Worm (Caenorhabditis elegans): Measurements from ENCODE around the gene clh-4.

clh-4 gene

DNA sequence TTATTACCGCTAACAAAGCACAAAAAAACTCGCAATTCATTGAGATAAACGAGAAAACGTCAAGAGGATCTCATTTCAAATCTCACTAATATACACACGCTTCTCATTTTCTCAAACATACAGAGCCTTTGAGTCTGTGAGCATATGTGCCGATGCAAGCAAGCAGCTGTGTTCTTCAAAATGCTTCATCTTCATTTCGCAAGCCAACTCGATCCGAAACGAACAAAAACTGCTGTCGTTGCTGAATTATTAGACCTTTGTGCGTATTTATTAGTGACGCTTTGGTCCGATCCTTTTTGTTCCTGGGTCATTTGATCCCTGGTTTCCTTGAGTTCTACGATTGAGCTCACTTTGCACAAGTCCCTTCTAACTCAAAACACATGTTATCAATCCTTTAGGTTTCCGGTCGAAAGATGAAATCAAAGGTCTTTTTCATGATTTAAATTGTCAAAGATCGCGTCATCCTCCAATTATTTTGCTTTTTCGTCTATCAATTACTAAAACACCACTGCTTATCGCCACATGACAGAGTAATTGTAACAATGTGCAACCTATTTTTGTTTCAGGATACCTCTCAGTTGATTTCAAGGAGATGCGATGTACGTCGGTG, 6.6 kb upstream of the clh-4 start, which contains the start of gene R02E4.2:
R02E4.2 (plus strand) TSS at position 560 of the 610 bp plus-strand sequence.
- TF ChIP-seq unc-130 (tag; optimal IDR thresholded peaks at IDR 0.05) (no peak), dsc-1 (tag; optimal IDR thresholded peaks at IDR 0.05) (peak; percentile 97), ets-5 (GFP tag; IDR thresholded peaks at IDR 0.05) (no peak), fkh-4 (tag; optimal IDR thresholded peaks at IDR 0.05; ENCODE audit: borderline replicate concordance) (peak; percentile 83), ces-1 (GFP tag; optimal IDR thresholded peaks at IDR 0.05) (no peak), F16B12.6 (tag; optimal IDR thresholded peaks at IDR 0.05) (no peak), alr-1 (tag; optimal IDR thresholded peaks at IDR 0.05; ENCODE audit: borderline replicate concordance) (no peak), zip-4 (GFP tag; optimal IDR thresholded peaks at IDR 0.05) (no peak), nhr-84 (tag; optimal IDR thresholded peaks at IDR 0.05) (no peak)

DNA sequence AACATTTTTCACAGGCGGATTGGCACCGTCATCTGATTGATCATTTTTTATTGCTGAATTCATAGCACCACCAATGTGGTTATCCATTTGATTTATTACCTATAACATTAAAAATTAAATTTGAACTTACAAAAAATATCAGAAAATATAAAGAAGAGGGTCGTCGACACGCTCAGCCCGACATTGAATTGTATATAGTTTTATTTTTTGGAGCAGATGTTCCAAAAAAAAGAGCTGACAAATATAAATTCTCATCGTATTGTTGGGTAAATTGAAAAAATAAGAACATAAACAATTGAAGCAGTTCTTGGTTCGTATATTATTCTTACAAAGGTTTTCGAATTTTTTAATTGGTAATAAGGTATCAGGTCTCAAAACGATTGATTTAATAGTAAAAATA, 4.1 kb upstream of the clh-4 start, which contains the start of gene R02E4.1:
R02E4.1 (minus strand) TSS at position 101 of the 400 bp plus-strand sequence.
- no peak for TF ChIP-seq hlh-17 (GFP tag; optimal IDR thresholded peaks at IDR 0.05; ENCODE audit: borderline replicate concordance)
- TF ChIP-seq egl-27 (tag; optimal IDR thresholded peaks at IDR 0.05) = no peak
- TF ChIP-seq ceh-63 (GFP tag; optimal IDR thresholded peaks at IDR 0.05) = no peak
- no peak for TF ChIP-seq ztf-11 (tag; optimal IDR thresholded peaks at IDR 0.05)
- no peak for TF ChIP-seq hpl-2 (GFP tag; optimal IDR thresholded peaks at IDR 0.05)
- no peak for TF ChIP-seq tlp-1 (tag; optimal IDR thresholded peaks at IDR 0.05)
- no peak for TF ChIP-seq ceh-8 (GFP tag; optimal IDR thresholded peaks at IDR 0.05)
- TF ChIP-seq irx-1 (tag; optimal IDR thresholded peaks at IDR 0.05) = no peak
- no peak for TF ChIP-seq C16A3.4 (tag; optimal IDR thresholded peaks at IDR 0.05)
- TF ChIP-seq unc-30 (tag; optimal IDR thresholded peaks at IDR 0.05) = no peak

DNA sequence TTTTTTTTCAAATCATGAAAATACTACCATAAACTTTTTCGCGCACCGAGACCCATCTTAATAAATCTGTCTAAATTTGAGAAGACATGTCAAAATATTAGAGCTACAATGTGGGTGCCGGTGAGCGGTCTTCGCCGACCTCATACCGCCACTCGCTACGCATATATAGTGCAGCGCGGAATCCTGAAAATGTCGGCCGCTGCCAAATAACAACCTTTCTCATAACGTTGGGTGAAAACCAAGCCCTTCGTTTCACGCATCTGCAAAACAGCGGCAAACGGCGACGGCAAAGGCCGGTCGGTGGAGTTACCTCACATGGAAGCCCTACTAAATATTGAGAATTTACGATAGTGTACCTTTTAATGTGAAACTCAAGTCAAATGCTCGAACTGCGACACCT, 2.7 kb upstream of the clh-4 start:
- TF ChIP-seq nhr-85 (tag) (peak; percentile 16), snpc-4 (tag; optimal IDR thresholded peaks at IDR 0.05) (peak; percentile 88), hlh-4 (tag; optimal IDR thresholded peaks at IDR 0.05) (no peak)

- TF ChIP-seq jun-1 (tag; optimal IDR thresholded peaks at IDR 0.05) (peak; percentile 21), lin-13 (GFP tag; optimal IDR thresholded peaks at IDR 0.05) (no peak), ztf-4 (tag; optimal IDR thresholded peaks at IDR 0.05) (peak; percentile 3), ztf-11 (tag; optimal IDR thresholded peaks at IDR 0.05) (no peak), rnt-1 (tag; optimal IDR thresholded peaks at IDR 0.05) (no peak), ceh-82 (tag; optimal IDR thresholded peaks at IDR 0.05) (no peak), swsn-7 (tag; optimal IDR thresholded peaks at IDR 0.05) (no peak), blmp-1 (tag; optimal IDR thresholded peaks at IDR 0.05) (peak; percentile 25)
These were observed 1.8 kb upstream of the clh-4 start, which contains the start of gene R02E4.3 for ce11 chrX:4102075-4102598. Gene R02E4.3, minus strand, starts transcription at chrX:4102125.

DNA sequence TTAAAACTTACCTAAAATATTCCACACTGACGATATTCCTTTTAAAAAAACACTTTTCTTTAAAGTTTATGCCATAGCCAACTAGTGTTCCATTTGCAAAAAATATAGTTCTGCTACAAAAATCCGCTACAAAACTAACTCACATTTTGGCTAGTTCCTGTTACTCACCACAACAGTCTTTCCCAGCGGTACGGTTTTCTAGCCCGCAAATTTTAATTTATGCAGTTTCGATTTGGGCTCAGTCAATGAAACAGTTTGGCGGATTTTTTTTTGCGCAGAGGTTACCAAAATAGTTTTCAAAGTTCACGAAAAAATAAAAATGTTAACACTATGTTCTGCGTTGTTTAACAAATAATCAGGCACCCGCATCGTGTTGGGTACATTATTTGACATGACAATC, 840 bp upstream of the clh-4 start:
- TF ChIP-seq ztf-11 (tag; optimal IDR thresholded peaks at IDR 0.05) (no peak), snpc-4 (tag; optimal IDR thresholded peaks at IDR 0.05) (no peak), fos-1 (tag; optimal IDR thresholded peaks at IDR 0.05) (no peak), mab-9 (GFP tag; IDR thresholded peaks at IDR 0.05) (no peak), fkh-4 (tag; optimal IDR thresholded peaks at IDR 0.05; ENCODE audit: borderline replicate concordance) (no peak), tbx-2 (tag; optimal IDR thresholded peaks at IDR 0.05) (no peak), grh-1 (GFP tag; IDR thresholded peaks at IDR 0.05) (no peak), C04F5.9 (tag; optimal IDR thresholded peaks at IDR 0.05) (no peak), dsc-1 (tag; optimal IDR thresholded peaks at IDR 0.05) (no peak), egl-13 (tag; optimal IDR thresholded peaks at IDR 0.05) (no peak), mdl-1 (tag; optimal IDR thresholded peaks at IDR 0.05) (no peak), nhr-11 (tag; optimal IDR thresholded peaks at IDR 0.05) (no peak), pax-3 (tag; optimal IDR thresholded peaks at IDR 0.05) (no peak), snu-23 (GFP tag; optimal IDR thresholded peaks at IDR 0.05) (no peak), fkh-8 (tag; optimal IDR thresholded peaks at IDR 0.05) (no peak), pqm-1 (tag; optimal IDR thresholded peaks at IDR 0.05) (no peak)

All from whole organism, L1 larva.